Worm (Caenorhabditis elegans): Measurements from ENCODE around the gene T12C9.7.
A peak's percentile ranks its signal among the peaks of the same experiment; 100 is the strongest.

Gene T12C9.7

ce11 chrII:4506552-4507291 is 46.0 kb upstream of the T12C9.7 start (continued):
- no peak for TF ChIP-seq B0336.3 (GFP tag; IDR thresholded peaks at IDR 0.05)
- TF ChIP-seq ztf-18 (tag; optimal IDR thresholded peaks at IDR 0.05) = no peak
- no peak for TF ChIP-seq rec-8 (tag; optimal IDR thresholded peaks at IDR 0.05)
- TF ChIP-seq lin-54 (GFP tag; optimal IDR thresholded peaks at IDR 0.05) = no peak
- TF ChIP-seq F39B2.1 (GFP tag; IDR thresholded peaks at IDR 0.05) = no peak
- no peak for TF ChIP-seq Y79H2A.3 (GFP tag; conservative IDR thresholded peaks at IDR 0.05)
- TF ChIP-seq zim-3 (tag; optimal IDR thresholded peaks at IDR 0.05) = no peak
- no peak for TF ChIP-seq snpc-1.1 (tag; optimal IDR thresholded peaks at IDR 0.05; ENCODE audit: insufficient read depth)
- TF ChIP-seq lsy-27 (tag; optimal IDR thresholded peaks at IDR 0.05; ENCODE audit: borderline replicate concordance, insufficient read depth) = no peak
- TF ChIP-seq Y53F4B.3 (GFP tag; IDR thresholded peaks at IDR 0.05) = no peak
- TF ChIP-seq egl-44 (GFP tag; IDR thresholded peaks at IDR 0.05) = no peak
- no peak for TF ChIP-seq dox-1 (GFP tag; IDR thresholded peaks at IDR 0.05)
- TF ChIP-seq unc-130 (GFP tag; optimal IDR thresholded peaks at IDR 0.05) = no peak
- TF ChIP-seq tbx-9 (tag; optimal IDR thresholded peaks at IDR 0.05; ENCODE audit: borderline replicate concordance) = no peak
- TF ChIP-seq chd-7 (tag; optimal IDR thresholded peaks at IDR 0.05) = peak; percentile 21
- no peak for TF ChIP-seq F10E7.11 (tag; optimal IDR thresholded peaks at IDR 0.05)
- no peak for TF ChIP-seq B0035.1 (tag; optimal IDR thresholded peaks at IDR 0.05)
- no peak for TF ChIP-seq xnd-1 (tag; optimal IDR thresholded peaks at IDR 0.05)
- TF ChIP-seq mxl-1 (tag; optimal IDR thresholded peaks at IDR 0.05) = no peak
- no peak for TF ChIP-seq sea-2 (GFP tag; IDR thresholded peaks at IDR 0.05)
- no peak for TF ChIP-seq Y53G8AR.9 (GFP tag; conservative IDR thresholded peaks at IDR 0.05)
- peak; percentile 42 for TF ChIP-seq attf-5 (GFP tag; optimal IDR thresholded peaks at IDR 0.05)
- no peak for TF ChIP-seq sptf-2 (GFP tag; optimal IDR thresholded peaks at IDR 0.05)
- TF ChIP-seq pbrm-1 (GFP tag; IDR thresholded peaks at IDR 0.05) = no peak
- TF ChIP-seq aptf-2 (GFP tag; conservative IDR thresholded peaks at IDR 0.05) = no peak
- TF ChIP-seq nfya-1 (tag; optimal IDR thresholded peaks at IDR 0.05; ENCODE audit: borderline replicate concordance, insufficient read depth) = no peak
- peak; percentile 23 for TF ChIP-seq somi-1 (GFP tag; optimal IDR thresholded peaks at IDR 0.05)
- no peak for TF ChIP-seq C06A6.2 (GFP tag; conservative IDR thresholded peaks at IDR 0.05)
- TF ChIP-seq ztf-28 (GFP tag; IDR thresholded peaks at IDR 0.05) = no peak
- no peak for TF ChIP-seq F55B11.4 (tag; optimal IDR thresholded peaks at IDR 0.05; ENCODE audit: borderline replicate concordance, insufficient read depth)
- peak; percentile 59 for TF ChIP-seq K12H6.12 (tag; optimal IDR thresholded peaks at IDR 0.05)
- TF ChIP-seq madf-8 (GFP tag; conservative IDR thresholded peaks at IDR 0.05) = no peak
- no peak for TF ChIP-seq tbp1 (GFP tag; optimal IDR thresholded peaks at IDR 0.05)
- TF ChIP-seq hlh-12 (tag; optimal IDR thresholded peaks at IDR 0.05) = no peak
- TF ChIP-seq let-526 (GFP tag; IDR thresholded peaks at IDR 0.05) = no peak
- TF ChIP-seq Y67H2A.10 (GFP tag; conservative IDR thresholded peaks at IDR 0.05) = no peak

ce11 chrII:4505097-4505626 is 44.4 kb upstream of the T12C9.7 start, which contains the start of gene camt-1:
camt-1 (minus strand) TSS chrII:4505147.
- no peak for TF ChIP-seq F57A8.1 (GFP tag; optimal IDR thresholded peaks at IDR 0.05)
- TF ChIP-seq D2030.7 (GFP tag; IDR thresholded peaks at IDR 0.05) = no peak
- no peak for TF ChIP-seq nfya-1 (tag; optimal IDR thresholded peaks at IDR 0.05; ENCODE audit: borderline replicate concordance, insufficient read depth)
- no peak for TF ChIP-seq F57C9.4 (tag; optimal IDR thresholded peaks at IDR 0.05)
- no peak for TF ChIP-seq ets-4 (GFP tag; optimal IDR thresholded peaks at IDR 0.05)
- no peak for TF ChIP-seq tbx-9 (tag; optimal IDR thresholded peaks at IDR 0.05; ENCODE audit: borderline replicate concordance)
- TF ChIP-seq lsl-1 (GFP tag; optimal IDR thresholded peaks at IDR 0.05) = no peak
- no peak for TF ChIP-seq madf-6 (GFP tag; IDR thresholded peaks at IDR 0.05)
- no peak for TF ChIP-seq snpc-4 (GFP tag; optimal IDR thresholded peaks at IDR 0.05)
- TF ChIP-seq snpc-4 (tag; optimal IDR thresholded peaks at IDR 0.05) = no peak

Data from whole organism, young adult.